Fruit fly (Drosophila melanogaster): ENCODE results near the gene CG5895.

CG5895 gene

DNA sequence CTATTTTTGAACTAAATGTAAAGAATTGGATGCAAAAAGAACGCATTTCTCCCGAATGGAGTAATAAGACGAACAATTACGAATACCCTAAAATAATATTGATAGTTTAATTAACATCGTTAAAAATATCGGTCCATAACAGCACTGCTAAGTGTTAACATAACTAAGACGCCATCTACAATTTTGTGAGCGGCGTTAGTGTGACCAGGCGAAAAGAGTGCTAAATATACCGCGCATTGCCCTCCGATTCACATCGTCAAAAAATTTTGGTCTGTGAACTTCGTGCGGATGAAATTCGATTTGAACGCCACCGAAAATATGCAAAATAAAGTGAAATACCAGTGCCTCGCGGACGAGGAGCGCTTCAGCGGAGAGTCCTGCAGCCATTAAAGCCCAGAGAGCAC lies 16.4 kb downstream of the CG5895 start, which contains the start of gene Mbs (continued):
- TF ChIP-seq CG4404 (GFP tag; IDR thresholded peaks at IDR 0.05) (no peak), CG14014 (GFP tag; IDR thresholded peaks at IDR 0.05) (no peak), cg (GFP tag; optimal IDR thresholded peaks at IDR 0.05) (no peak), Drgx (GFP tag; IDR thresholded peaks at IDR 0.05) (no peak), nerfin-2 (GFP tag; IDR thresholded peaks at IDR 0.05; ENCODE audit: partially characterized antibody) (0 out of 2 replicates have a peak, but pooled peaks have one; percentile 7), repo (GFP tag; optimal IDR thresholded peaks at IDR 0.05) (no peak), HmgD (GFP tag; optimal IDR thresholded peaks at IDR 0.05) (no peak), PHDP (tag; optimal IDR thresholded peaks at IDR 0.05) (peak; percentile 7), zen2 (GFP tag; IDR thresholded peaks at IDR 0.05; ENCODE audit: partially characterized antibody) (peak; percentile 64), CG10431 (GFP tag; optimal IDR thresholded peaks at IDR 0.05) (no peak), zfh1 (GFP tag; IDR thresholded peaks at IDR 0.05) (no peak; the same call in 2 of the 3 replicates), CG9797 (GFP tag; optimal IDR thresholded peaks at IDR 0.05) (peak; percentile 85), gcm2 (GFP tag; optimal IDR thresholded peaks at IDR 0.05) (no peak), MESR4 (GFP tag; optimal IDR thresholded peaks at IDR 0.05) (peak; percentile 62), nom (GFP tag; optimal IDR thresholded peaks at IDR 0.05) (peak; percentile 58), CG17568 (GFP tag; optimal IDR thresholded peaks at IDR 0.05) (no peak), hb (GFP tag; IDR thresholded peaks at IDR 0.05; ENCODE audit: partially characterized antibody) (peak; percentile 51; the same call in 2 of the 3 replicates), danr (GFP tag; IDR thresholded peaks at IDR 0.05) (no peak), CG1603 (tag; optimal IDR thresholded peaks at IDR 0.05) (peak; percentile 72), Atf6 (GFP tag; IDR thresholded peaks at IDR 0.05) (no peak), cato (GFP tag; optimal IDR thresholded peaks at IDR 0.05; ENCODE audit: borderline replicate concordance) (no peak), cas (GFP tag; IDR thresholded peaks at IDR 0.05) (no peak), Dref (GFP tag; IDR thresholded peaks at IDR 0.05) (peak; percentile 41), CG18011 (GFP tag; optimal IDR thresholded peaks at IDR 0.05) (no peak), tup (GFP tag; optimal IDR thresholded peaks at IDR 0.05) (no peak), slbo (GFP tag; IDR thresholded peaks at IDR 0.05) (peak; percentile 42; the same call in 1 of the 2 replicates), Opbp (GFP tag; IDR thresholded peaks at IDR 0.05; ENCODE audit: partially characterized antibody) (peak; percentile 54; the same call in 2 of the 3 replicates), CG11085 (GFP tag; IDR thresholded peaks at IDR 0.05) (no peak), CG4424 (GFP tag; optimal IDR thresholded peaks at IDR 0.05) (no peak), CG13287 (GFP tag; IDR thresholded peaks at IDR 0.05; ENCODE audit: partially characterized antibody) (peak; percentile 60), MBD-R2 (GFP tag; IDR thresholded peaks at IDR 0.05) (peak; percentile 25; the same call in 1 of the 2 replicates), lov (optimal IDR thresholded peaks at IDR 0.05) (no peak), lov (GFP tag; IDR thresholded peaks at IDR 0.05) (no peak), Atf3 (GFP tag; optimal IDR thresholded peaks at IDR 0.05) (no peak), Dek (tag; optimal IDR thresholded peaks at IDR 0.05) (peak; percentile 1), Dad (GFP tag; optimal IDR thresholded peaks at IDR 0.05) (peak; percentile 3), CG1602 (GFP tag; optimal IDR thresholded peaks at IDR 0.05) (no peak), Lhr (GFP tag; optimal IDR thresholded peaks at IDR 0.05) (peak; percentile 55), onecut (GFP tag; IDR thresholded peaks at IDR 0.05) (peak; percentile 17; the same call in 1 of the 2 replicates), Max (GFP tag; optimal IDR thresholded peaks at IDR 0.05) (no peak), schlank (tag; optimal IDR thresholded peaks at IDR 0.05) (no peak), CG7372 (GFP tag; IDR thresholded peaks at IDR 0.05) (no peak), CG3163 (GFP tag; optimal IDR thresholded peaks at IDR 0.05) (no peak), CG18262 (tag; optimal IDR thresholded peaks at IDR 0.05) (no peak), unpg (GFP tag; optimal IDR thresholded peaks at IDR 0.05) (peak; percentile 2), kay (GFP tag; optimal IDR thresholded peaks at IDR 0.05) (no peak), mirr (GFP tag; optimal IDR thresholded peaks at IDR 0.05) (peak; percentile 23), row (GFP tag; IDR thresholded peaks at IDR 0.05) (peak; percentile 32; the same call in 1 of the 3 replicates), prd (optimal IDR thresholded peaks at IDR 0.05) (no peak), prd (GFP tag; IDR thresholded peaks at IDR 0.05) (0 out of 3 replicates have a peak, but pooled peaks have one; percentile 10), CG4328 (GFP tag; optimal IDR thresholded peaks at IDR 0.05) (peak; percentile 23)
